Fruit fly (Drosophila melanogaster) whole organism, prepupa: ENCODE measurements around the gene CG1542.

ENCODE experiments used
- Blimp-1 ChIP-seq: fragments of 200-800 bp; sonication (Bioruptor generic); optimal IDR thresholded peaks from 3 replicates; lab custom pipeline; 2017; ENCODE audit warnings: missing biosample characterization, missing genetic modification characterization, mild to moderate bottlenecking, moderate library complexity, missing genetic modification reagents
- CG10669 ChIP-seq: fragments of 200-800 bp; sonication (Bioruptor generic); optimal IDR thresholded peaks from 3 replicates; lab custom pipeline; 2018; ENCODE audit warnings: missing biosample characterization, mild to moderate bottlenecking, missing genetic modification characterization, moderate library complexity
- CG11762 ChIP-seq: fragments of 200-800 bp; sonication (Bioruptor generic); optimal IDR thresholded peaks from 3 replicates; lab custom pipeline; 2016; ENCODE audit warnings: missing biosample characterization, missing genetic modification characterization; ENCODE audit not compliant: insufficient read depth
- CG11902 ChIP-seq: fragments of 200-800 bp; sonication (Bioruptor generic); optimal IDR thresholded peaks from 3 replicates; lab custom pipeline; 2016; ENCODE audit warnings: missing biosample characterization, missing genetic modification characterization
- CG1621 ChIP-seq: fragments of 200-800 bp; sonication (Bioruptor generic); optimal IDR thresholded peaks from 3 replicates; lab custom pipeline; 2018; ENCODE audit warnings: missing biosample characterization, mild to moderate bottlenecking, missing genetic modification characterization
- CG16779 ChIP-seq: fragments of 200-800 bp; sonication (Bioruptor generic); optimal IDR thresholded peaks from 3 replicates; lab custom pipeline; 2017; ENCODE audit warnings: missing biosample characterization, mild to moderate bottlenecking, missing genetic modification characterization
- CG3032 ChIP-seq: fragments of 200-800 bp; optimal IDR thresholded peaks from 2 replicates; lab custom pipeline; 2019; ENCODE audit warnings: missing biosample characterization, mild to moderate bottlenecking, missing genetic modification characterization, moderate library complexity
- CG31627 ChIP-seq: fragments of 200-800 bp; sonication (Bioruptor generic); optimal IDR thresholded peaks from 3 replicates; lab custom pipeline; 2016; ENCODE audit warnings: missing biosample characterization, missing genetic modification characterization
- CG34406 ChIP-seq: fragments of 200-800 bp; sonication (Bioruptor generic); optimal IDR thresholded peaks from 3 replicates; lab custom pipeline; 2016; ENCODE audit warnings: missing biosample characterization, missing genetic modification characterization
- CG3919 ChIP-seq: fragments of 200-800 bp; sonication (Bioruptor generic); optimal IDR thresholded peaks from 3 replicates; lab custom pipeline; 2016; ENCODE audit warnings: missing biosample characterization, missing genetic modification characterization
- CG4318 ChIP-seq: fragments of 200-800 bp; sonication (Bioruptor generic); optimal IDR thresholded peaks from 3 replicates; lab custom pipeline; 2017; ENCODE audit warnings: missing biosample characterization, mild to moderate bottlenecking, missing genetic modification characterization
- CG6163 ChIP-seq: fragments of 200-800 bp; sonication (Bioruptor generic); IDR thresholded peaks from 3 replicates; pipeline ENCODE4 v1.3.6; 2022; ENCODE audit warnings: missing biosample characterization, missing genetic modification characterization
- CG6276 ChIP-seq: fragments of 200-800 bp; sonication (Bioruptor generic); optimal IDR thresholded peaks from 2 replicates; lab custom pipeline; 2017; ENCODE audit warnings: missing biosample characterization, mild to moderate bottlenecking, missing genetic modification characterization
- CG6792 ChIP-seq: fragments of 200-800 bp; sonication (Bioruptor generic); optimal IDR thresholded peaks from 3 replicates; lab custom pipeline; 2016; ENCODE audit warnings: missing biosample characterization, missing genetic modification characterization
- CG6808 ChIP-seq: fragments of 200-800 bp; sonication (Bioruptor generic); optimal IDR thresholded peaks from 3 replicates; lab custom pipeline; 2017; ENCODE audit warnings: missing biosample characterization, missing genetic modification characterization, mild to moderate bottlenecking, moderate library complexity, missing genetic modification reagents
- CG6854 ChIP-seq: fragments of 200-800 bp; sonication (Bioruptor generic); optimal IDR thresholded peaks from 2 replicates; lab custom pipeline; 2017; ENCODE audit warnings: missing biosample characterization, mild to moderate bottlenecking, missing genetic modification characterization
- CG8119 ChIP-seq: fragments of 200-800 bp; sonication (Bioruptor generic); IDR thresholded peaks from 3 replicates; pipeline ENCODE4 v1.3.6; 2022; ENCODE audit warnings: missing biosample characterization, missing genetic modification characterization
- CG8319 ChIP-seq: fragments of 200-800 bp; sonication (Bioruptor generic); optimal IDR thresholded peaks from 3 replicates; lab custom pipeline; 2016; ENCODE audit warnings: missing biosample characterization, missing genetic modification characterization
- Eip75B ChIP-seq: fragments of 200-800 bp; sonication (Bioruptor generic); optimal IDR thresholded peaks from 3 replicates; lab custom pipeline; 2016; ENCODE audit warnings: missing biosample characterization, missing genetic modification characterization
- Eip93F ChIP-seq: fragments of 200-800 bp; sonication (Bioruptor generic); optimal IDR thresholded peaks from 2 replicates; lab custom pipeline; 2016; ENCODE audit warnings: missing biosample characterization, mild to moderate bottlenecking, missing genetic modification characterization
- Gug ChIP-seq: fragments of 200-800 bp; sonication (Bioruptor generic); IDR thresholded peaks from 2 replicates; pipeline ENCODE4 v1.3.6; 2022; ENCODE audit warnings: missing biosample characterization, missing genetic modification characterization
- Hr38 ChIP-seq: sonication (Bioruptor generic); optimal IDR thresholded peaks from 2 replicates; lab custom pipeline; 2016; ENCODE audit warnings: missing biosample characterization, missing genetic modification characterization
- Hr39 ChIP-seq: fragments of 200-800 bp; sonication (Bioruptor generic); optimal IDR thresholded peaks from 2 replicates; lab custom pipeline; 2016; ENCODE audit warnings: missing biosample characterization, missing genetic modification characterization
- Met ChIP-seq: fragments of 200-800 bp; sonication (Bioruptor generic); optimal IDR thresholded peaks from 3 replicates; lab custom pipeline; 2016; ENCODE audit warnings: missing biosample characterization, missing genetic modification characterization
- OdsH ChIP-seq: fragments of 200-800 bp; sonication (Bioruptor generic); optimal IDR thresholded peaks from 3 replicates; lab custom pipeline; 2016; ENCODE audit warnings: missing biosample characterization, missing genetic modification characterization
- Smox ChIP-seq: fragments of 200-800 bp; sonication (Bioruptor generic); optimal IDR thresholded peaks from 3 replicates; lab custom pipeline; 2016; ENCODE audit warnings: missing biosample characterization, missing genetic modification characterization
- Sox102F ChIP-seq: fragments of 200-800 bp; sonication (Bioruptor generic); optimal IDR thresholded peaks from 2 replicates; lab custom pipeline; 2016; ENCODE audit warnings: missing biosample characterization, mild to moderate bottlenecking, missing genetic modification characterization
- Sox15 ChIP-seq: fragments of 200-800 bp; sonication (Bioruptor generic); optimal IDR thresholded peaks from 3 replicates; lab custom pipeline; 2016; ENCODE audit warnings: missing biosample characterization, missing genetic modification characterization
- achi ChIP-seq: fragments of 200-800 bp; sonication (Bioruptor generic); optimal IDR thresholded peaks from 3 replicates; lab custom pipeline; 2016; ENCODE audit warnings: missing biosample characterization, missing genetic modification characterization
- acj6 ChIP-seq: fragments of 200-800 bp; sonication (Bioruptor generic); optimal IDR thresholded peaks from 3 replicates; lab custom pipeline; 2016; ENCODE audit warnings: missing biosample characterization, missing genetic modification characterization
- dsx ChIP-seq: fragments of 200-800 bp; optimal IDR thresholded peaks from 3 replicates; lab custom pipeline; 2019; ENCODE audit warnings: missing biosample characterization, mild to moderate bottlenecking, missing genetic modification characterization, moderate library complexity; ENCODE audit not compliant: poor library complexity, severe bottlenecking
- eg ChIP-seq: fragments of 200-800 bp; sonication (Bioruptor generic); IDR thresholded peaks from 3 replicates; pipeline ENCODE4 v1.3.6; 2022; ENCODE audit warnings: missing biosample characterization, missing genetic modification characterization
- esn ChIP-seq: fragments of 200-800 bp; sonication (Bioruptor generic); optimal IDR thresholded peaks from 2 replicates; lab custom pipeline; 2016; ENCODE audit warnings: missing biosample characterization, mild to moderate bottlenecking, missing genetic modification characterization, moderate library complexity
- fd59A ChIP-seq: fragments of 200-800 bp; sonication (Bioruptor generic); optimal IDR thresholded peaks from 2 replicates; lab custom pipeline; 2017; ENCODE audit warnings: missing biosample characterization, mild to moderate bottlenecking, missing genetic modification characterization, missing genetic modification reagents
- fd85E ChIP-seq: fragments of 200-800 bp; sonication (Bioruptor generic); optimal IDR thresholded peaks from 3 replicates; lab custom pipeline; 2016; ENCODE audit warnings: missing biosample characterization, missing genetic modification characterization
- lz ChIP-seq: fragments of 200-800 bp; sonication (Bioruptor generic); optimal IDR thresholded peaks from 3 replicates; lab custom pipeline; 2016; ENCODE audit warnings: missing biosample characterization, missing genetic modification characterization
- pdm3 ChIP-seq: fragments of 200-800 bp; sonication (Bioruptor generic); optimal IDR thresholded peaks from 3 replicates; lab custom pipeline; 2016; ENCODE audit warnings: missing biosample characterization, missing genetic modification characterization
- salr ChIP-seq, 2 experiments: fragments of 200-800 bp; sonication (Bioruptor generic); optimal IDR thresholded peaks; 3 replicates each; lab custom pipeline; 2016 to 2018; ENCODE audit warnings: missing biosample characterization in 2 of 2, missing genetic modification characterization in 2 of 2, mild to moderate bottlenecking in 1 of 2
- spab ChIP-seq: fragments of 200-800 bp; sonication (Bioruptor generic); optimal IDR thresholded peaks from 2 replicates; lab custom pipeline; 2017; ENCODE audit warnings: missing biosample characterization, mild to moderate bottlenecking, missing genetic modification characterization, missing genetic modification reagents
- ss ChIP-seq, 2 experiments: fragments of 200-800 bp; sonication (Bioruptor generic); optimal IDR thresholded peaks; 2 replicates in 1 of 2; 3 replicates in 1 of 2; lab custom pipeline; 2017 to 2018; ENCODE audit warnings: mild to moderate bottlenecking in 2 of 2, missing biosample characterization in 2 of 2, missing genetic modification characterization in 2 of 2, moderate library complexity in 1 of 2
- vri ChIP-seq: fragments of 200-800 bp; sonication (Bioruptor generic); optimal IDR thresholded peaks from 3 replicates; lab custom pipeline; 2016; ENCODE audit warnings: missing biosample characterization, mild to moderate bottlenecking, missing genetic modification characterization

Gene CG1542

dm6 chr3R:31225043-31225681 is 11.9 kb downstream of the CG1542 start (continued):
- TF ChIP-seq eg (GFP tag; lab: Robert Waterston, UW) (peak; percentile 73; the same call in 2 of the 3 replicates), fd85E (GFP tag; lab: Kevin White, UChicago) (peak; percentile 7), CG1621 (tag; lab: Kevin White, UChicago) (no peak), CG8119 (GFP tag; lab: Robert Waterston, UW) (peak; percentile 67; the same call in 2 of the 3 replicates), acj6 (GFP tag; lab: Kevin White, UChicago) (peak; percentile 55), ss (GFP tag; optimal IDR thresholded peaks at IDR 0.05; lab: Kevin White, UChicago) (no peak), Eip75B (peak; percentile 80), CG11902 (GFP tag; lab: Kevin White, UChicago) (peak; percentile 28), lz (GFP tag; lab: Kevin White, UChicago) (peak; percentile 80), spab (no peak), Hr39 (peak; percentile 68), salr (GFP tag; optimal IDR thresholded peaks at IDR 0.05; lab: Kevin White, UChicago) (no peak), Sox15 (GFP tag; lab: Kevin White, UChicago) (peak; percentile 50), Met (GFP tag; lab: Kevin White, UChicago) (peak; percentile 85), CG4318 (GFP tag; lab: Kevin White, UChicago) (no peak), CG31627 (GFP tag; lab: Kevin White, UChicago) (peak; percentile 73), CG3032 (tag; lab: Kevin White, UChicago) (no peak), vri (GFP tag; lab: Kevin White, UChicago) (peak; percentile 94), CG34406 (GFP tag; lab: Kevin White, UChicago) (peak; percentile 84), esn (GFP tag; lab: Kevin White, UChicago) (peak; percentile 83), Hr38 (GFP tag; lab: Kevin White, UChicago) (no peak), Eip93F (GFP tag; lab: Kevin White, UChicago) (peak; percentile 68), CG3919 (no peak), Smox (peak; percentile 77), CG6854 (peak; percentile 39), CG6792 (peak; percentile 81), CG6808 (GFP tag; lab: Kevin White, UChicago) (no peak), CG6276 (no peak), CG10669 (no peak), Blimp-1 (peak; percentile 24), dsx (GFP tag; lab: Kevin White, UChicago) (no peak), CG6163 (GFP tag; lab: Robert Waterston, UW) (peak; percentile 69; the same call in 2 of the 3 replicates), CG16779 (tag; lab: Kevin White, UChicago) (no peak), Sox102F (GFP tag; lab: Kevin White, UChicago) (peak; percentile 86)

- TF ChIP-seq CG1621 (tag; lab: Kevin White, UChicago): no peak
- TF ChIP-seq, all 60 proteins: peak for 0
These were observed 17.9 kb downstream of the CG1542 start for dm6 chr3R:31231134-31231533.

dm6 chr3R:31232236-31232635 is 19.0 kb downstream of the CG1542 start, which contains the start of gene CG15563:
Gene CG15563 (minus strand): TSS chr3R:31232336.
- TF ChIP-seq CG6808 (GFP tag; lab: Kevin White, UChicago): no peak
- TF ChIP-seq esn (GFP tag; lab: Kevin White, UChicago): no peak
- TF ChIP-seq OdsH (GFP tag; lab: Kevin White, UChicago): no peak
- TF ChIP-seq CG6792: no peak
- TF ChIP-seq salr (GFP tag; optimal IDR thresholded peaks at IDR 0.05; lab: Kevin White, UChicago): no peak
- no peak for TF ChIP-seq Smox
- no peak for TF ChIP-seq achi (GFP tag; lab: Kevin White, UChicago)
- no peak for TF ChIP-seq Eip93F (GFP tag; lab: Kevin White, UChicago)
- TF ChIP-seq CG8119 (GFP tag; lab: Robert Waterston, UW): no peak
- no peak for TF ChIP-seq CG8319 (GFP tag; lab: Kevin White, UChicago)
- TF ChIP-seq CG11762: no peak
- TF ChIP-seq Blimp-1: no peak
- TF ChIP-seq fd59A (GFP tag; lab: Kevin White, UChicago): no peak
- TF ChIP-seq CG6854: no peak
- TF ChIP-seq Gug: no peak
- TF ChIP-seq pdm3 (GFP tag; lab: Kevin White, UChicago): no peak
